ENCODE assay signal across 1 fruit fly cellular context in the genomic region with DNA sequence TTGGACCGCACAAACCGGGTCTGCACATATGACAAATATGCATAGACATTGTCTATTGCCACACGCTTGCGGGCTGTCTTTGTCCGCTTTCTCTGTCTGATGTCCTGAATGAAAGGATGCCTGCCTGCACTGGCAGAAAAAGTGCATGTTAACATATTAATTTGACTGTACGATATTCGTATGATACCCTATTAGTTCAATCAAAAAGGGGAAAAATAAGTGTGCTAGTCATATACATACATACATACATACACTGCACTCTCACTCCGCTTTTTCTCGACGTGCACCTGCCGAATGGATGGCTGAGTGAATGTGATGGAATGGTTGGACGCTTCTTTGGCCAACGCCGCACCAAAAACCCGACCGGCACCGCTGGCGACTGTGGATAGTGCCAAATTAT.
TF ChIP-seq lines count a peak whose summit lies in the region.

No protein-coding gene starts in this region.

TF ChIP-seq in whole organism, embryonic, 481 proteins besides CTCF, POLR2A, EP300 and RAD21 (continued from another document and continues in another):
- no peak for TF ChIP-seq CG15696 (tag; optimal IDR thresholded peaks at IDR 0.05; lab: Kevin White, UChicago)
- TF ChIP-seq gem (tag; optimal IDR thresholded peaks at IDR 0.05; lab: Kevin White, UChicago): peak; percentile 22
- TF ChIP-seq sob (GFP tag; IDR thresholded peaks at IDR 0.05; lab: Robert Waterston, UW): no peak; the same call in 1 of the 2 replicates
- TF ChIP-seq gfzf (GFP tag; optimal IDR thresholded peaks at IDR 0.05; lab: Kevin White, UChicago): no peak
- TF ChIP-seq CG2712 (tag; optimal IDR thresholded peaks at IDR 0.05; lab: Kevin White, UChicago): peak; percentile 26
- TF ChIP-seq ro (GFP tag; IDR thresholded peaks at IDR 0.05; lab: Robert Waterston, UW): no peak
- no peak for TF ChIP-seq CG8478 (optimal IDR thresholded peaks at IDR 0.05; lab: Kevin White, UChicago)
- no peak for TF ChIP-seq Gug (GFP tag; IDR thresholded peaks at IDR 0.05; lab: Robert Waterston, UW)
- TF ChIP-seq eve (GFP tag; optimal IDR thresholded peaks at IDR 0.05; lab: Kevin White, UChicago): no peak
- TF ChIP-seq CG10321 (GFP tag; IDR thresholded peaks at IDR 0.05; lab: Robert Waterston, UW): no peak
- TF ChIP-seq CG2875 (GFP tag; optimal IDR thresholded peaks at IDR 0.05; lab: Kevin White, UChicago): no peak
- no peak for TF ChIP-seq CG6813 (GFP tag; optimal IDR thresholded peaks at IDR 0.05; lab: Kevin White, UChicago)
- TF ChIP-seq gcm (GFP tag; optimal IDR thresholded peaks at IDR 0.05; lab: Kevin White, UChicago): no peak
- no peak for TF ChIP-seq pfk (GFP tag; optimal IDR thresholded peaks at IDR 0.05; lab: Kevin White, UChicago)
- peak in 1 of 2 experiments; percentile 40 for TF ChIP-seq bsh (GFP tag; optimal IDR thresholded peaks at IDR 0.05; lab: Kevin White, UChicago)
- peak; percentile 29 for TF ChIP-seq CG10209 (GFP tag; optimal IDR thresholded peaks at IDR 0.05; lab: Kevin White, UChicago)
- TF ChIP-seq Dbx (GFP tag; IDR thresholded peaks at IDR 0.05; lab: Robert Waterston, UW): no peak
- TF ChIP-seq Antp (GFP tag; optimal IDR thresholded peaks at IDR 0.05; lab: Kevin White, UChicago): no peak
- TF ChIP-seq Poxn (GFP tag; IDR thresholded peaks at IDR 0.05; lab: Robert Waterston, UW): no peak
- no peak for TF ChIP-seq CG4854 (GFP tag; optimal IDR thresholded peaks at IDR 0.05; lab: Kevin White, UChicago)
- no peak for TF ChIP-seq CG11398 (GFP tag; optimal IDR thresholded peaks at IDR 0.05; lab: Kevin White, UChicago)
- TF ChIP-seq sna (GFP tag; IDR thresholded peaks at IDR 0.05; lab: Robert Waterston, UW; ENCODE audit: partially characterized antibody): no peak
- no peak for TF ChIP-seq Ada2b (GFP tag; IDR thresholded peaks at IDR 0.05; lab: Robert Waterston, UW)
- no peak for TF ChIP-seq CG12942 (GFP tag; optimal IDR thresholded peaks at IDR 0.05; lab: Kevin White, UChicago)
- TF ChIP-seq CG4707 (GFP tag; optimal IDR thresholded peaks at IDR 0.05; lab: Kevin White, UChicago): no peak
- TF ChIP-seq Dll (GFP tag; IDR thresholded peaks at IDR 0.05; lab: Robert Waterston, UW; ENCODE audit: partially characterized antibody): no peak
- no peak for TF ChIP-seq CG17361 (GFP tag; IDR thresholded peaks at IDR 0.05; lab: Robert Waterston, UW)
- no peak for TF ChIP-seq CG13775 (GFP tag; optimal IDR thresholded peaks at IDR 0.05; lab: Kevin White, UChicago)
- no peak for TF ChIP-seq fu2 (GFP tag; optimal IDR thresholded peaks at IDR 0.05; lab: Kevin White, UChicago)
- TF ChIP-seq Hr51 (GFP tag; optimal IDR thresholded peaks at IDR 0.05; lab: Kevin White, UChicago): no peak
- no peak for TF ChIP-seq Sin3A (optimal IDR thresholded peaks at IDR 0.05; lab: Kevin White, UChicago)
- no peak for TF ChIP-seq Ravus (GFP tag; IDR thresholded peaks at IDR 0.05; lab: Robert Waterston, UW)
- no peak for TF ChIP-seq Sry-δ (GFP tag; optimal IDR thresholded peaks at IDR 0.05; lab: Kevin White, UChicago)
- peak; percentile 79 for TF ChIP-seq sens (GFP tag; lab: Kevin White, UChicago)
- TF ChIP-seq CG1024 (GFP tag; IDR thresholded peaks at IDR 0.05; lab: Robert Waterston, UW): no peak
- no peak for TF ChIP-seq GATAe (GFP tag; conservative IDR thresholded peaks at IDR 0.05; lab: Robert Waterston, UW)
- TF ChIP-seq CG14965 (GFP tag; optimal IDR thresholded peaks at IDR 0.05; lab: Kevin White, UChicago; ENCODE audit: borderline replicate concordance): no peak
- TF ChIP-seq usp (GFP tag; optimal IDR thresholded peaks at IDR 0.05; lab: Kevin White, UChicago): no peak
- no peak for TF ChIP-seq her (GFP tag; optimal IDR thresholded peaks at IDR 0.05; lab: Kevin White, UChicago)
- TF ChIP-seq CG9437 (GFP tag; optimal IDR thresholded peaks at IDR 0.05; lab: Kevin White, UChicago): no peak
- TF ChIP-seq YL-1 (GFP tag; optimal IDR thresholded peaks at IDR 0.05; lab: Kevin White, UChicago): no peak
- TF ChIP-seq Dad (GFP tag; optimal IDR thresholded peaks at IDR 0.05; lab: Kevin White, UChicago): no peak
- no peak for TF ChIP-seq D (optimal IDR thresholded peaks at IDR 0.05; lab: Kevin White, UChicago)
- peak; percentile 30 for TF ChIP-seq D (GFP tag; optimal IDR thresholded peaks at IDR 0.05; lab: Kevin White, UChicago)
- TF ChIP-seq CG8944 (GFP tag; optimal IDR thresholded peaks at IDR 0.05; lab: Kevin White, UChicago): no peak
- TF ChIP-seq exex (tag; optimal IDR thresholded peaks at IDR 0.05; lab: Kevin White, UChicago): no peak
- TF ChIP-seq emc (GFP tag; optimal IDR thresholded peaks at IDR 0.05; lab: Kevin White, UChicago): no peak
- no peak for TF ChIP-seq Oaz (GFP tag; IDR thresholded peaks at IDR 0.05; lab: Robert Waterston, UW)
- TF ChIP-seq bcd (GFP tag; optimal IDR thresholded peaks at IDR 0.05; lab: Kevin White, UChicago): no peak
- peak; percentile 1 for TF ChIP-seq nmo (GFP tag; optimal IDR thresholded peaks at IDR 0.05; lab: Kevin White, UChicago)
- TF ChIP-seq Usf (GFP tag; optimal IDR thresholded peaks at IDR 0.05; lab: Kevin White, UChicago): no peak
- no peak for TF ChIP-seq PHDP (tag; optimal IDR thresholded peaks at IDR 0.05; lab: Kevin White, UChicago)
- TF ChIP-seq Nf-YC (tag; optimal IDR thresholded peaks at IDR 0.05; lab: Kevin White, UChicago): no peak
- no peak for TF ChIP-seq CG17802 (tag; optimal IDR thresholded peaks at IDR 0.05; lab: Kevin White, UChicago)
- TF ChIP-seq gcm2 (GFP tag; optimal IDR thresholded peaks at IDR 0.05; lab: Kevin White, UChicago): no peak
- no peak for TF ChIP-seq tup (GFP tag; optimal IDR thresholded peaks at IDR 0.05; lab: Kevin White, UChicago)
- no peak for TF ChIP-seq odd (GFP tag; optimal IDR thresholded peaks at IDR 0.05; lab: Kevin White, UChicago)
- TF ChIP-seq CG9609 (GFP tag; optimal IDR thresholded peaks at IDR 0.05; lab: Kevin White, UChicago): no peak
- no peak for TF ChIP-seq CG4360 (GFP tag; IDR thresholded peaks at IDR 0.05; lab: Robert Waterston, UW)
- TF ChIP-seq ems (GFP tag; optimal IDR thresholded peaks at IDR 0.05; lab: Kevin White, UChicago): no peak
- TF ChIP-seq BtbVII (GFP tag; optimal IDR thresholded peaks at IDR 0.05; lab: Kevin White, UChicago): no peak
- 0 out of 2 replicates have a peak, but pooled peaks have one; percentile 17 for TF ChIP-seq lmd (GFP tag; IDR thresholded peaks at IDR 0.05; lab: Robert Waterston, UW)
- TF ChIP-seq CG42726 (GFP tag; IDR thresholded peaks at IDR 0.05; lab: Robert Waterston, UW; ENCODE audit: partially characterized antibody): no peak
- TF ChIP-seq fd64A (GFP tag; optimal IDR thresholded peaks at IDR 0.05; lab: Kevin White, UChicago): no peak
- no peak for TF ChIP-seq CG3726 (GFP tag; IDR thresholded peaks at IDR 0.05; lab: Robert Waterston, UW)
- no peak for TF ChIP-seq bab2 (GFP tag; optimal IDR thresholded peaks at IDR 0.05; lab: Kevin White, UChicago)
- TF ChIP-seq HmgD (GFP tag; optimal IDR thresholded peaks at IDR 0.05; lab: Kevin White, UChicago): no peak
- TF ChIP-seq CG9876 (GFP tag; optimal IDR thresholded peaks at IDR 0.05; lab: Kevin White, UChicago): no peak
- TF ChIP-seq Sry-β (GFP tag; optimal IDR thresholded peaks at IDR 0.05; lab: Kevin White, UChicago): no peak
- no peak for TF ChIP-seq ssp (GFP tag; IDR thresholded peaks at IDR 0.05; lab: Robert Waterston, UW)
- TF ChIP-seq CG8290 (GFP tag; optimal IDR thresholded peaks at IDR 0.05; lab: Kevin White, UChicago): no peak
- peak in 1 of 2 experiments; percentile 64 for TF ChIP-seq CG8290 (tag; optimal IDR thresholded peaks at IDR 0.05; lab: Kevin White, UChicago)
- no peak for TF ChIP-seq CG7987 (GFP tag; optimal IDR thresholded peaks at IDR 0.05; lab: Kevin White, UChicago)
- no peak for TF ChIP-seq ken (GFP tag; IDR thresholded peaks at IDR 0.05; lab: Robert Waterston, UW)
- TF ChIP-seq CG10431 (GFP tag; optimal IDR thresholded peaks at IDR 0.05; lab: Kevin White, UChicago): no peak
- TF ChIP-seq MESR4 (GFP tag; optimal IDR thresholded peaks at IDR 0.05; lab: Kevin White, UChicago): no peak
- no peak for TF ChIP-seq luna (GFP tag; optimal IDR thresholded peaks at IDR 0.05; lab: Kevin White, UChicago)
- no peak for TF ChIP-seq CG11695 (GFP tag; IDR thresholded peaks at IDR 0.05; lab: Robert Waterston, UW)
- TF ChIP-seq Atf3 (GFP tag; optimal IDR thresholded peaks at IDR 0.05; lab: Kevin White, UChicago): no peak
- TF ChIP-seq CG11247 (GFP tag; IDR thresholded peaks at IDR 0.05; lab: Robert Waterston, UW): no peak
- no peak for TF ChIP-seq CG1792 (GFP tag; optimal IDR thresholded peaks at IDR 0.05; lab: Kevin White, UChicago)
- no peak for TF ChIP-seq fd96Cb (tag; optimal IDR thresholded peaks at IDR 0.05; lab: Kevin White, UChicago)
- no peak for TF ChIP-seq p53 (GFP tag; optimal IDR thresholded peaks at IDR 0.05; lab: Kevin White, UChicago)
- TF ChIP-seq CG12236 (GFP tag; optimal IDR thresholded peaks at IDR 0.05; lab: Kevin White, UChicago): no peak
- no peak for TF ChIP-seq cg (GFP tag; optimal IDR thresholded peaks at IDR 0.05; lab: Kevin White, UChicago)
- TF ChIP-seq CG4404 (GFP tag; IDR thresholded peaks at IDR 0.05; lab: Robert Waterston, UW): no peak
- TF ChIP-seq tll (GFP tag; optimal IDR thresholded peaks at IDR 0.05; lab: Kevin White, UChicago): no peak
- TF ChIP-seq Asciz (GFP tag; optimal IDR thresholded peaks at IDR 0.05; lab: Kevin White, UChicago): no peak
- TF ChIP-seq otp (GFP tag; IDR thresholded peaks at IDR 0.05; lab: Robert Waterston, UW): no peak
- TF ChIP-seq trem (tag; optimal IDR thresholded peaks at IDR 0.05; lab: Kevin White, UChicago): no peak
- peak; percentile 14; the same call in 1 of the 2 replicates for TF ChIP-seq CG8765 (GFP tag; IDR thresholded peaks at IDR 0.05; lab: Robert Waterston, UW)
- TF ChIP-seq Camta (GFP tag; optimal IDR thresholded peaks at IDR 0.05; lab: Kevin White, UChicago): no peak
- TF ChIP-seq CG6854 (GFP tag; optimal IDR thresholded peaks at IDR 0.05; lab: Kevin White, UChicago): no peak
- no peak for TF ChIP-seq tna (GFP tag; IDR thresholded peaks at IDR 0.05; lab: Robert Waterston, UW; ENCODE audit: partially characterized antibody)
- no peak for TF ChIP-seq MTF-1 (GFP tag; optimal IDR thresholded peaks at IDR 0.05; lab: Kevin White, UChicago; ENCODE audit: borderline replicate concordance)
- no peak for TF ChIP-seq CG17359 (tag; optimal IDR thresholded peaks at IDR 0.05; lab: Kevin White, UChicago)
- no peak for TF ChIP-seq zen2 (GFP tag; IDR thresholded peaks at IDR 0.05; lab: Robert Waterston, UW; ENCODE audit: partially characterized antibody)
- no peak for TF ChIP-seq CG13123 (GFP tag; optimal IDR thresholded peaks at IDR 0.05; lab: Kevin White, UChicago)
- TF ChIP-seq ac (GFP tag; optimal IDR thresholded peaks at IDR 0.05; lab: Kevin White, UChicago): no peak
- no peak for TF ChIP-seq CG17385 (GFP tag; optimal IDR thresholded peaks at IDR 0.05; lab: Kevin White, UChicago)
- no peak for TF ChIP-seq sr (GFP tag; IDR thresholded peaks at IDR 0.05; lab: Robert Waterston, UW)
- TF ChIP-seq Stat92E (GFP tag; optimal IDR thresholded peaks at IDR 0.05; lab: Kevin White, UChicago): no peak
- peak; percentile 21 for TF ChIP-seq CG18599 (GFP tag; optimal IDR thresholded peaks at IDR 0.05; lab: Kevin White, UChicago)
- no peak for TF ChIP-seq ato (GFP tag; IDR thresholded peaks at IDR 0.05; lab: Robert Waterston, UW; ENCODE audit: partially characterized antibody)
- no peak for TF ChIP-seq CG34224 (GFP tag; IDR thresholded peaks at IDR 0.05; lab: Robert Waterston, UW; ENCODE audit: partially characterized antibody)
- TF ChIP-seq CG32772 (GFP tag; IDR thresholded peaks at IDR 0.05; lab: Robert Waterston, UW): no peak
- TF ChIP-seq CkIIα-i1 (GFP tag; IDR thresholded peaks at IDR 0.05; lab: Robert Waterston, UW): no peak
- no peak for TF ChIP-seq CG8388 (GFP tag; optimal IDR thresholded peaks at IDR 0.05; lab: Kevin White, UChicago)
- TF ChIP-seq cato (GFP tag; optimal IDR thresholded peaks at IDR 0.05; lab: Kevin White, UChicago; ENCODE audit: borderline replicate concordance): no peak
- TF ChIP-seq CG11560 (tag; IDR thresholded peaks at IDR 0.05; lab: Robert Waterston, UW): no peak
- TF ChIP-seq Taf1 (GFP tag; IDR thresholded peaks at IDR 0.05; lab: Robert Waterston, UW): no peak
- TF ChIP-seq crp (GFP tag; optimal IDR thresholded peaks at IDR 0.05; lab: Kevin White, UChicago): no peak
- TF ChIP-seq ham (GFP tag; IDR thresholded peaks at IDR 0.05; lab: Robert Waterston, UW): no peak
- no peak for TF ChIP-seq wdn (GFP tag; IDR thresholded peaks at IDR 0.05; lab: Robert Waterston, UW)
- TF ChIP-seq tio (GFP tag; optimal IDR thresholded peaks at IDR 0.05; lab: Kevin White, UChicago): no peak
- TF ChIP-seq Lim3 (GFP tag; IDR thresholded peaks at IDR 0.05; lab: Robert Waterston, UW): no peak
- no peak for TF ChIP-seq seq (GFP tag; IDR thresholded peaks at IDR 0.05; lab: Robert Waterston, UW)
- peak; percentile 33 for TF ChIP-seq CG11504 (tag; optimal IDR thresholded peaks at IDR 0.05; lab: Kevin White, UChicago)
- no peak for TF ChIP-seq repo (GFP tag; optimal IDR thresholded peaks at IDR 0.05; lab: Kevin White, UChicago)
- no peak for TF ChIP-seq Lhr (GFP tag; optimal IDR thresholded peaks at IDR 0.05; lab: Kevin White, UChicago)
- TF ChIP-seq CG2116 (GFP tag; optimal IDR thresholded peaks at IDR 0.05; lab: Kevin White, UChicago): no peak
- TF ChIP-seq disco-r (GFP tag; optimal IDR thresholded peaks at IDR 0.05; lab: Kevin White, UChicago): no peak
- no peak for TF ChIP-seq CG15479 (GFP tag; optimal IDR thresholded peaks at IDR 0.05; lab: Kevin White, UChicago)
- TF ChIP-seq CG15073 (GFP tag; optimal IDR thresholded peaks at IDR 0.05; lab: Kevin White, UChicago): no peak
- TF ChIP-seq Dip3 (GFP tag; optimal IDR thresholded peaks at IDR 0.05; lab: Kevin White, UChicago): no peak
- no peak for TF ChIP-seq CG10543 (GFP tag; optimal IDR thresholded peaks at IDR 0.05; lab: Kevin White, UChicago)
- TF ChIP-seq pnt (GFP tag; optimal IDR thresholded peaks at IDR 0.05; lab: Kevin White, UChicago): no peak
- TF ChIP-seq lab (GFP tag; optimal IDR thresholded peaks at IDR 0.05; lab: Kevin White, UChicago): peak; percentile 1
- TF ChIP-seq Lpt (GFP tag; optimal IDR thresholded peaks at IDR 0.05; lab: Kevin White, UChicago): no peak
- TF ChIP-seq Dek (tag; optimal IDR thresholded peaks at IDR 0.05; lab: Kevin White, UChicago): no peak
- no peak for TF ChIP-seq sens-2 (GFP tag; IDR thresholded peaks at IDR 0.05; lab: Robert Waterston, UW)
- TF ChIP-seq onecut (GFP tag; IDR thresholded peaks at IDR 0.05; lab: Robert Waterston, UW): no peak
- TF ChIP-seq H2.0 (GFP tag; IDR thresholded peaks at IDR 0.05; lab: Robert Waterston, UW): no peak
- TF ChIP-seq NfI (GFP tag; optimal IDR thresholded peaks at IDR 0.05; lab: Kevin White, UChicago): no peak
- no peak for TF ChIP-seq Mes4 (GFP tag; optimal IDR thresholded peaks at IDR 0.05; lab: Kevin White, UChicago)
